Fruit fly (Drosophila melanogaster) whole organism, embryonic: ENCODE data around the gene CG12116.

Experiments
- Abd-B ChIP-seq: fragments of 200-800 bp; sonication (Bioruptor generic); optimal IDR thresholded peaks from 2 replicates; lab custom pipeline; 2018; ENCODE audit warnings: missing biosample characterization, mild to moderate bottlenecking, missing genetic modification characterization, moderate library complexity
- Ada2b ChIP-seq: fragments of 200-800 bp; sonication (Bioruptor generic); IDR thresholded peaks from 2 replicates; pipeline ENCODE4 v1.3.6; 2022; ENCODE audit warnings: missing biosample characterization, missing genetic modification characterization
- Atf3 ChIP-seq: fragments of 200-800 bp; sonication (Bioruptor generic); optimal IDR thresholded peaks from 3 replicates; lab custom pipeline; 2016; ENCODE audit warnings: missing biosample characterization, missing genetic modification characterization
- BEAF-32 ChIP-seq: fragments of 200-800 bp; sonication (Bioruptor generic); optimal IDR thresholded peaks from 3 replicates; lab custom pipeline; 2017; ENCODE audit warnings: missing biosample characterization, missing genetic modification characterization, mild to moderate bottlenecking, moderate library complexity, missing genetic modification reagents
- Bdp1 ChIP-seq: fragments of 200-800 bp; sonication (Bioruptor generic); optimal IDR thresholded peaks from 3 replicates; lab custom pipeline; 2016; ENCODE audit warnings: missing biosample characterization, missing genetic modification characterization
- Bteb2 ChIP-seq: fragments of 200-800 bp; sonication (Bioruptor generic); optimal IDR thresholded peaks from 2 replicates; lab custom pipeline; 2016; ENCODE audit warnings: missing biosample characterization, missing genetic modification characterization
- CG10543 ChIP-seq: fragments of 200-800 bp; sonication (Bioruptor generic); optimal IDR thresholded peaks from 3 replicates; lab custom pipeline; 2017; ENCODE audit warnings: missing biosample characterization, mild to moderate bottlenecking, missing genetic modification characterization, moderate library complexity
- CG12299 ChIP-seq: fragments of 200-800 bp; sonication (Bioruptor generic); optimal IDR thresholded peaks from 2 replicates; lab custom pipeline; 2018; ENCODE audit warnings: missing biosample characterization, mild to moderate bottlenecking, missing genetic modification characterization
- CG12769 ChIP-seq: fragments of 200-800 bp; sonication (Bioruptor generic); optimal IDR thresholded peaks from 2 replicates; lab custom pipeline; 2019; ENCODE audit warnings: missing biosample characterization, mild to moderate bottlenecking, missing genetic modification characterization, moderate library complexity
- CG13424 ChIP-seq: fragments of 200-800 bp; sonication (Bioruptor generic); optimal IDR thresholded peaks from 2 replicates; lab custom pipeline; 2019; ENCODE audit warnings: missing biosample characterization, mild to moderate bottlenecking, missing genetic modification characterization, moderate library complexity
- CG16813 ChIP-seq: fragments of 200-800 bp; sonication (Bioruptor generic); IDR thresholded peaks from 3 replicates; pipeline ENCODE4 v1.3.6; 2022; ENCODE audit warnings: missing biosample characterization, missing genetic modification characterization; ENCODE audit not compliant: partially characterized antibody
- CG17385 ChIP-seq: fragments of 200-800 bp; sonication (Bioruptor generic); optimal IDR thresholded peaks from 3 replicates; lab custom pipeline; 2018; ENCODE audit warnings: missing biosample characterization, mild to moderate bottlenecking, missing genetic modification characterization
- CG1792 ChIP-seq: fragments of 200-800 bp; sonication (Bioruptor generic); optimal IDR thresholded peaks from 2 replicates; lab custom pipeline; 2016; ENCODE audit warnings: missing biosample characterization, missing genetic modification characterization
- CG2120 ChIP-seq: fragments of 200-800 bp; sonication (Bioruptor generic); optimal IDR thresholded peaks from 3 replicates; lab custom pipeline; 2016; ENCODE audit warnings: missing biosample characterization, missing genetic modification characterization
- CG30020 ChIP-seq: fragments of 200-800 bp; optimal IDR thresholded peaks from 2 replicates; lab custom pipeline; 2019; ENCODE audit warnings: missing biosample characterization, mild to moderate bottlenecking, missing genetic modification characterization, moderate library complexity
- CG34376 ChIP-seq: fragments of 200-800 bp; sonication (Bioruptor generic); optimal IDR thresholded peaks from 2 replicates; lab custom pipeline; 2018; ENCODE audit warnings: missing biosample characterization, mild to moderate bottlenecking, missing genetic modification characterization
- CG4404 ChIP-seq: fragments of 200-800 bp; sonication (Bioruptor generic); IDR thresholded peaks from 2 replicates; pipeline ENCODE4 v1.3.6; 2022; ENCODE audit warnings: missing biosample characterization, missing genetic modification characterization
- CG4730 ChIP-seq: fragments of 200-800 bp; sonication (Bioruptor generic); IDR thresholded peaks from 2 replicates; pipeline ENCODE4 v1.3.6; 2022; ENCODE audit warnings: missing biosample characterization, missing genetic modification characterization
- CG6765 ChIP-seq: fragments of 200-800 bp; sonication (Bioruptor generic); optimal IDR thresholded peaks from 3 replicates; lab custom pipeline; 2017; ENCODE audit warnings: missing biosample characterization, mild to moderate bottlenecking, missing genetic modification characterization
- CG8281 ChIP-seq: fragments of 200-800 bp; sonication (Bioruptor generic); optimal IDR thresholded peaks from 2 replicates; lab custom pipeline; 2018; ENCODE audit warnings: missing biosample characterization, mild to moderate bottlenecking, missing genetic modification characterization, moderate library complexity
- CG8924 ChIP-seq: fragments of 200-800 bp; optimal IDR thresholded peaks from 3 replicates; lab custom pipeline; 2019; ENCODE audit warnings: missing biosample characterization, mild to moderate bottlenecking, missing genetic modification characterization, moderate library complexity
- CG8944 ChIP-seq: fragments of 200-800 bp; sonication (Bioruptor generic); optimal IDR thresholded peaks from 3 replicates; lab custom pipeline; 2016; ENCODE audit warnings: missing biosample characterization, missing genetic modification characterization
- CG9876 ChIP-seq: fragments of 200-800 bp; sonication (Bioruptor generic); optimal IDR thresholded peaks from 2 replicates; lab custom pipeline; 2016; ENCODE audit warnings: missing biosample characterization, missing genetic modification characterization
- E2f2 ChIP-seq: fragments of 200-800 bp; sonication (Bioruptor generic); IDR thresholded peaks from 2 replicates; pipeline ENCODE4 v1.3.6; 2022; ENCODE audit warnings: missing biosample characterization, missing genetic modification characterization
- Ets97D ChIP-seq: fragments of 200-800 bp; sonication (Bioruptor generic); optimal IDR thresholded peaks from 3 replicates; lab custom pipeline; 2016; ENCODE audit warnings: missing biosample characterization, missing genetic modification characterization
- HLH3B ChIP-seq: fragments of 200-800 bp; sonication (Bioruptor generic); IDR thresholded peaks from 2 replicates; pipeline ENCODE4 v1.3.6; 2022; ENCODE audit warnings: missing biosample characterization, missing genetic modification characterization
- Kr ChIP-seq: fragments of 200-800 bp; sonication (Bioruptor generic); optimal IDR thresholded peaks from 2 replicates; lab custom pipeline; 2017; ENCODE audit warnings: missing biosample characterization, mild to moderate bottlenecking, missing genetic modification characterization
- Nf-YB ChIP-seq: fragments of 200-800 bp; sonication (Bioruptor generic); optimal IDR thresholded peaks from 3 replicates; lab custom pipeline; 2019; ENCODE audit warnings: missing biosample characterization, mild to moderate bottlenecking, missing genetic modification characterization, moderate library complexity
- Optix ChIP-seq: fragments of 200-800 bp; sonication (Bioruptor generic); IDR thresholded peaks from 3 replicates; pipeline ENCODE4 v1.3.6; 2022; ENCODE audit warnings: missing biosample characterization, missing genetic modification characterization
- Sry-δ ChIP-seq: fragments of 200-800 bp; sonication (Bioruptor generic); optimal IDR thresholded peaks from 2 replicates; lab custom pipeline; 2016; ENCODE audit warnings: missing biosample characterization, missing genetic modification characterization
- abd-A ChIP-seq: fragments of 200-800 bp; sonication (Bioruptor generic); optimal IDR thresholded peaks from 3 replicates; lab custom pipeline; 2019; ENCODE audit warnings: missing biosample characterization, mild to moderate bottlenecking, missing genetic modification characterization, moderate library complexity
- az2 ChIP-seq: fragments of 200-800 bp; sonication (Bioruptor generic); optimal IDR thresholded peaks from 3 replicates; lab custom pipeline; 2016; ENCODE audit warnings: missing biosample characterization, missing genetic modification characterization
- cato ChIP-seq: fragments of 200-800 bp; sonication (Bioruptor generic); optimal IDR thresholded peaks from 2 replicates; lab custom pipeline; 2016; ENCODE audit warnings: missing biosample characterization, missing genetic modification characterization, borderline replicate concordance
- crc ChIP-seq: fragments of 200-800 bp; sonication (Bioruptor generic); optimal IDR thresholded peaks from 2 replicates; lab custom pipeline; 2016; ENCODE audit warnings: missing biosample characterization, missing genetic modification characterization
- dan ChIP-seq: fragments of 200-800 bp; sonication (Bioruptor generic); IDR thresholded peaks from 2 replicates; pipeline ENCODE4 v1.3.6; 2022; ENCODE audit warnings: missing biosample characterization, missing genetic modification characterization
- dati ChIP-seq: fragments of 200-800 bp; sonication (Bioruptor generic); IDR thresholded peaks from 2 replicates; pipeline ENCODE4 v1.3.6; 2022; ENCODE audit warnings: missing biosample characterization, missing genetic modification characterization
- dpn ChIP-seq, 2 experiments: fragments of 200-800 bp; sonication (Bioruptor generic); optimal IDR thresholded peaks; 3 replicates each; lab custom pipeline; 2016; ENCODE audit warnings: missing biosample characterization in 2 of 2, missing genetic modification characterization in 2 of 2
- fru ChIP-seq: fragments of >200 bp; optimal IDR thresholded peaks from 2 replicates; lab custom pipeline; 2017
- jumu ChIP-seq: fragments of 200-800 bp; sonication (Bioruptor generic); optimal IDR thresholded peaks from 3 replicates; lab custom pipeline; 2016; ENCODE audit warnings: missing biosample characterization, missing genetic modification characterization
- kah ChIP-seq: fragments of 200-800 bp; sonication (Bioruptor generic); optimal IDR thresholded peaks from 2 replicates; lab custom pipeline; 2018; ENCODE audit warnings: missing biosample characterization, mild to moderate bottlenecking, missing genetic modification characterization
- lilli ChIP-seq: fragments of 200-800 bp; sonication (Bioruptor generic); optimal IDR thresholded peaks from 3 replicates; lab custom pipeline; 2016; ENCODE audit warnings: missing biosample characterization, missing genetic modification characterization
- peb ChIP-seq: fragments of 200-800 bp; sonication (Bioruptor generic); IDR thresholded peaks from 2 replicates; pipeline ENCODE4 v1.3.6; 2022; ENCODE audit warnings: missing biosample characterization, missing genetic modification characterization
- psq ChIP-seq: fragments of 200-800 bp; sonication (Bioruptor generic); optimal IDR thresholded peaks from 2 replicates; lab custom pipeline; 2017; ENCODE audit warnings: missing biosample characterization, missing genetic modification characterization
- pzg ChIP-seq: fragments of 200-800 bp; sonication (Bioruptor generic); optimal IDR thresholded peaks from 3 replicates; lab custom pipeline; 2018; ENCODE audit warnings: missing biosample characterization, mild to moderate bottlenecking, missing genetic modification characterization, moderate library complexity
- sd ChIP-seq: fragments of 200-800 bp; sonication (Bioruptor generic); optimal IDR thresholded peaks from 3 replicates; lab custom pipeline; 2018; ENCODE audit warnings: missing biosample characterization, mild to moderate bottlenecking, missing genetic modification characterization, moderate library complexity
- so ChIP-seq: fragments of 200-800 bp; sonication (Bioruptor generic); IDR thresholded peaks from 3 replicates; pipeline ENCODE4 v1.3.6; 2022; ENCODE audit warnings: missing biosample characterization, missing genetic modification characterization
- tgo ChIP-seq: fragments of 200-800 bp; sonication (Bioruptor generic); IDR thresholded peaks from 3 replicates; pipeline ENCODE4 v1.3.6; 2022; ENCODE audit warnings: missing biosample characterization, missing genetic modification characterization
- unpg ChIP-seq: fragments of 200-800 bp; sonication (Bioruptor generic); optimal IDR thresholded peaks from 3 replicates; lab custom pipeline; 2018; ENCODE audit warnings: missing biosample characterization, mild to moderate bottlenecking, missing genetic modification characterization, moderate library complexity
- yki ChIP-seq: fragments of >200 bp; optimal IDR thresholded peaks from 3 replicates; lab custom pipeline; 2018
- zen ChIP-seq: fragments of 200-800 bp; sonication (Bioruptor generic); optimal IDR thresholded peaks from 3 replicates; lab custom pipeline; 2018; ENCODE audit warnings: missing biosample characterization, mild to moderate bottlenecking, missing genetic modification characterization, moderate library complexity
- zf30C ChIP-seq: fragments of 200-800 bp; sonication (Bioruptor generic); optimal IDR thresholded peaks from 3 replicates; lab custom pipeline; 2018; ENCODE audit warnings: missing biosample characterization, mild to moderate bottlenecking, missing genetic modification characterization

The CG12116 gene

DNA sequence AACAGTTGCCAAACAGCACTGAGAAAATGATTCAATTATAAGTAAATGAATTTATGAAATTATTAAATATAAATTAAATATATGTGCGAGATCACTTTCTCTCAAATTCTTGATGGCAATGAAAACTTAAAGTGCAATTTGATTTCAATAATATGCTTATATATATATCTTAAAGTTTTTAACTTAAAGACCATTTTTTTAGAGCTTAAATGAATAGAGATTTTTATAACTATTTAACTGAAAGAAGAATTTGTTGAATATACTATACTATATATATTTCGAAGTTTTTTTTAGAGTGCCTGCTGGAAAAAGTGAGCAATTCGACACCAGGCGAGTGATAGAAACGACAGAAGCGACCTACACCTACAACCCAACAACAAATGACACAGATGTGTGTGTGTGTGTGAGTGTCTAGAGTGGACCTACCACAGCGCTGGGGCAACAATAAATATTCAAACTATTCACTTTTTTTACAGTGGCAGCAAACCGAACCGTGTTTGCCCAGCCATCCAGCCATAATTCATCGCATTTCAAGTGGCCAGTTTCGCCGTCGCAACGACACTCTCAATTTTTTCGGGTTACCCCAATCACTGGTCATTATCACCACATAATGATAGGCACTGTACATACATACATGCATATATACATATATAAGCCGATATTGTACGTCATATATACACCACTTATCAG lies 23.8 kb downstream of the CG12116 start (continued):
- peak; percentile 32 for TF ChIP-seq Abd-B (GFP tag; lab: Kevin White, UChicago)
- TF ChIP-seq fru (lab: Kevin White, UChicago) = no peak
- peak; percentile 89 for TF ChIP-seq CG8924
- no peak for TF ChIP-seq jumu (GFP tag; lab: Kevin White, UChicago)
- no peak for TF ChIP-seq psq (GFP tag; lab: Kevin White, UChicago)
- no peak for TF ChIP-seq CG8944 (GFP tag; lab: Kevin White, UChicago)
- no peak for TF ChIP-seq dan
- TF ChIP-seq HLH3B (GFP tag; lab: Robert Waterston, UW) = peak; percentile 46; the same call in 1 of the 2 replicates
- TF ChIP-seq cato (GFP tag; lab: Kevin White, UChicago) = no peak
- no peak for TF ChIP-seq peb (GFP tag; lab: Robert Waterston, UW)
- TF ChIP-seq CG8281 (tag; lab: Kevin White, UChicago) = peak; percentile 7
- TF ChIP-seq kah = no peak
- peak; percentile 27 for TF ChIP-seq CG30020 (tag; lab: Kevin White, UChicago)
- TF ChIP-seq CG12769 (tag; lab: Kevin White, UChicago) = peak; percentile 48
- no peak for TF ChIP-seq dati (GFP tag; lab: Robert Waterston, UW)
- no peak for TF ChIP-seq CG9876 (GFP tag; lab: Kevin White, UChicago)
- TF ChIP-seq Kr = no peak
- TF ChIP-seq unpg (GFP tag; lab: Kevin White, UChicago) = peak; percentile 63
- peak; percentile 50 for TF ChIP-seq CG17385 (GFP tag; lab: Kevin White, UChicago)
- TF ChIP-seq CG34376 = peak; percentile 24
- peak; percentile 73 for TF ChIP-seq zen (tag; lab: Kevin White, UChicago)
- peak; percentile 69 for TF ChIP-seq CG13424 (tag; lab: Kevin White, UChicago)
- TF ChIP-seq pzg = no peak
- no peak for TF ChIP-seq CG12299 (tag; lab: Kevin White, UChicago)
- TF ChIP-seq Atf3 (GFP tag; lab: Kevin White, UChicago) = no peak
- 0 out of 2 replicates have a peak, but pooled peaks have one; percentile 12 for TF ChIP-seq CG4730 (GFP tag; lab: Robert Waterston, UW)
- no peak for TF ChIP-seq lilli
- peak; percentile 53 for TF ChIP-seq Nf-YB (GFP tag; lab: Kevin White, UChicago)
- no peak for TF ChIP-seq Bdp1
- no peak for TF ChIP-seq abd-A (tag; lab: Kevin White, UChicago)
- peak; percentile 54 for TF ChIP-seq CG10543
- TF ChIP-seq Optix (GFP tag; lab: Robert Waterston, UW) = no peak
- peak; percentile 37 for TF ChIP-seq CG2120 (GFP tag; lab: Kevin White, UChicago)
- peak; percentile 7 for TF ChIP-seq BEAF-32 (GFP tag; lab: Kevin White, UChicago)
- peak; percentile 17; the same call in 1 of the 2 replicates for TF ChIP-seq E2f2 (GFP tag; lab: Robert Waterston, UW)
- no peak for TF ChIP-seq Ada2b (GFP tag; lab: Robert Waterston, UW)
- TF ChIP-seq CG1792 (GFP tag; lab: Kevin White, UChicago) = no peak
- 0 out of 3 replicates have a peak, but pooled peaks have one; percentile 30 for TF ChIP-seq tgo (GFP tag; lab: Robert Waterston, UW)
- no peak for TF ChIP-seq yki
- TF ChIP-seq Ets97D = no peak
- no peak for TF ChIP-seq Bteb2
- peak; percentile 80 for TF ChIP-seq zf30C
- no peak for TF ChIP-seq CG6765
- no peak for TF ChIP-seq crc (GFP tag; lab: Kevin White, UChicago)
- no peak for TF ChIP-seq Sry-δ
- TF ChIP-seq CG16813 (GFP tag; lab: Robert Waterston, UW) = no peak
- 0 out of 3 replicates have a peak, but pooled peaks have one; percentile 37 for TF ChIP-seq so
- peak; percentile 35 for TF ChIP-seq az2
- peak; percentile 20 for TF ChIP-seq sd (tag; lab: Kevin White, UChicago)
- TF ChIP-seq dpn (GFP tag; optimal IDR thresholded peaks at IDR 0.05; lab: Kevin White, UChicago) = no peak
- peak; percentile 62 for TF ChIP-seq CG4404 (GFP tag; lab: Robert Waterston, UW)
